Fruit fly (Drosophila melanogaster): ENCODE data around the gene MED30.

Gene MED30

DNA sequence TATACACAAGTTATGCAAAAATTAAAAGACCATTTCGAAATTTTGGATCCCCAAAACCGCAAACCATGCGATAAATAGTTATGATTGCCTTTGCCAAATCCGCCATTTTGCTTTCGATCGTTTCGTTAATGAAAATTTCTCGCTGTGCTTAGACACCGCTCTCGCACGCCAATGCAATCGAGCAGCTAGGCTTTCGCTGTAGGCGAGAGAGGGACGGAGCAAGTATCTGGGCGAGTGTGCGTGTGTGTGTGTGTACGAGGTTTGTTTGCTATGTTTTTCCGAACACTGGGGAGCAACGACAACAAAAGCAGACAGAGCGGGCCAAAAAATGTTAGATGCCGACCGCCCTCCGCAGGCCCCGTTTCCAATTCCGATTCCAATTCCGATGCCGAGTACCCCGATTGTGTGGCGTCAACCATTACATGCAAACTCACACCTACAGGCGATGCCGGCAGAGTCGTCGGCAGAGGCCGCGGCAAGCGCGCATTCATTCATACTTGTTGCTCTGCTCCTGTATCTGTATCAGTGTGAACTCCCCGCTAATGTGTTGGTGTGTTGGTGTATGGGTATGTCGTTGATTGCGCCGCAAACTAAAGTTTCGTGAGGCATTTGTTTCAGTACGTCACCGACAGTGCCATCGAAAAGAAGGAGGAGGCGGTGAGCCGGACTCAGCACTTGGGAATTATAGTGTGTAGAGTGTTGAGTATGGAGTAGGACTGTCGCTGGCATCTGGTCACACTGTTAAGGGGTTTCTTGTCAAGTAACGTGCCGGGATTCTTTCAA is 25.9 kb downstream of the MED30 start (continued):
- TF ChIP-seq CG11560 (tag; IDR thresholded peaks at IDR 0.05), result no peak
- peak; percentile 97 for TF ChIP-seq CG12769 (tag; optimal IDR thresholded peaks at IDR 0.05)
- TF ChIP-seq zf30C (GFP tag; optimal IDR thresholded peaks at IDR 0.05), result peak; percentile 83
- TF ChIP-seq sima (GFP tag; optimal IDR thresholded peaks at IDR 0.05), result no peak
- TF ChIP-seq usp (GFP tag; optimal IDR thresholded peaks at IDR 0.05), result no peak
- TF ChIP-seq chn (GFP tag; optimal IDR thresholded peaks at IDR 0.05), result peak; percentile 27
- TF ChIP-seq Nf-YB (GFP tag; optimal IDR thresholded peaks at IDR 0.05), result peak; percentile 30
- TF ChIP-seq CG9817 (tag; optimal IDR thresholded peaks at IDR 0.05), result peak; percentile 51
- peak; percentile 79 for TF ChIP-seq CG3838 (GFP tag; optimal IDR thresholded peaks at IDR 0.05)
- no peak for TF ChIP-seq CG4707 (GFP tag; optimal IDR thresholded peaks at IDR 0.05)
- TF ChIP-seq CG4730 (GFP tag; IDR thresholded peaks at IDR 0.05), result peak; percentile 8; the same call in 1 of the 2 replicates
- TF ChIP-seq Antp (GFP tag; optimal IDR thresholded peaks at IDR 0.05), result peak; percentile 50
- TF ChIP-seq tup (GFP tag; optimal IDR thresholded peaks at IDR 0.05), result no peak
- TF ChIP-seq CG17829 (tag; optimal IDR thresholded peaks at IDR 0.05), result peak; percentile 18
- TF ChIP-seq Dref (GFP tag; IDR thresholded peaks at IDR 0.05), result 0 out of 2 replicates have a peak, but pooled peaks have one; percentile 35
- no peak for TF ChIP-seq CG3065 (GFP tag; optimal IDR thresholded peaks at IDR 0.05)
- TF ChIP-seq CG1529 (GFP tag; optimal IDR thresholded peaks at IDR 0.05), result no peak
- TF ChIP-seq CrebB (tag; optimal IDR thresholded peaks at IDR 0.05), result peak; percentile 70
- TF ChIP-seq Doc2 (GFP tag; IDR thresholded peaks at IDR 0.05), result no peak
- TF ChIP-seq CG10959 (GFP tag; IDR thresholded peaks at IDR 0.05), result peak; percentile 34; the same call in 1 of the 2 replicates
- peak; percentile 24 for TF ChIP-seq Hey (tag; optimal IDR thresholded peaks at IDR 0.05)
- TF ChIP-seq unc-4 (GFP tag; IDR thresholded peaks at IDR 0.05; ENCODE audit: partially characterized antibody), result no peak
- no peak for TF ChIP-seq yki (optimal IDR thresholded peaks at IDR 0.05)
- TF ChIP-seq Rfx (GFP tag; IDR thresholded peaks at IDR 0.05), result peak; percentile 77; the same call in 1 of the 2 replicates
- TF ChIP-seq Dp (GFP tag; optimal IDR thresholded peaks at IDR 0.05), result no peak
- peak; percentile 31 for TF ChIP-seq CG15269 (tag; optimal IDR thresholded peaks at IDR 0.05)
- TF ChIP-seq CG17802 (tag; optimal IDR thresholded peaks at IDR 0.05), result no peak
- TF ChIP-seq CG12071 (GFP tag; optimal IDR thresholded peaks at IDR 0.05), result peak; percentile 19
- no peak for TF ChIP-seq kah (GFP tag; optimal IDR thresholded peaks at IDR 0.05)
- TF ChIP-seq CG10267 (tag; optimal IDR thresholded peaks at IDR 0.05), result no peak
- TF ChIP-seq Hmx (GFP tag; optimal IDR thresholded peaks at IDR 0.05), result no peak
- TF ChIP-seq pb (GFP tag; optimal IDR thresholded peaks at IDR 0.05), result peak; percentile 38
- peak; percentile 79; the same call in 2 of the 3 replicates for TF ChIP-seq CG2199 (GFP tag; IDR thresholded peaks at IDR 0.05)
- peak; percentile 15 for TF ChIP-seq CG8089 (GFP tag; optimal IDR thresholded peaks at IDR 0.05)
- peak; percentile 44 for TF ChIP-seq bab2 (GFP tag; optimal IDR thresholded peaks at IDR 0.05)
- TF ChIP-seq Ets65A (GFP tag), result peak; percentile 81
- no peak for TF ChIP-seq CG4820 (GFP tag; optimal IDR thresholded peaks at IDR 0.05)
- TF ChIP-seq ab (GFP tag; optimal IDR thresholded peaks at IDR 0.05), result peak; percentile 67
- no peak for TF ChIP-seq CG14860 (GFP tag; IDR thresholded peaks at IDR 0.05; ENCODE audit: partially characterized antibody)
- TF ChIP-seq Chrac-16 (GFP tag; optimal IDR thresholded peaks at IDR 0.05), result no peak
- no peak for TF ChIP-seq CG15696 (tag; optimal IDR thresholded peaks at IDR 0.05)
- peak; percentile 42 for TF ChIP-seq CG8944 (GFP tag; optimal IDR thresholded peaks at IDR 0.05)
- peak; percentile 82; the same call in 1 of the 2 replicates for TF ChIP-seq rib (GFP tag; IDR thresholded peaks at IDR 0.05)
- TF ChIP-seq CG8765 (GFP tag; IDR thresholded peaks at IDR 0.05), result peak; percentile 8; the same call in 1 of the 2 replicates
- TF ChIP-seq crol (GFP tag; IDR thresholded peaks at IDR 0.05), result peak; percentile 99
- no peak for TF ChIP-seq pan (optimal IDR thresholded peaks at IDR 0.05)
- TF ChIP-seq pan (GFP tag; optimal IDR thresholded peaks at IDR 0.05 in 1 of 2, IDR thresholded peaks at IDR 0.05 in 1 of 2), result peak in 1 of 2 experiments; percentile 66
- TF ChIP-seq CG12104 (GFP tag; optimal IDR thresholded peaks at IDR 0.05), result peak; percentile 32
- TF ChIP-seq Side (GFP tag; optimal IDR thresholded peaks at IDR 0.05), result peak; percentile 7
- TF ChIP-seq hbn (GFP tag; IDR thresholded peaks at IDR 0.05; ENCODE audit: partially characterized antibody), result peak; percentile 20; the same call in 1 of the 2 replicates

Data from whole organism, embryonic.